Worm (Caenorhabditis elegans): ENCODE data around the gene dhhc-4.
A peak's percentile ranks its signal among the peaks of the same experiment; 100 is the strongest.

Gene dhhc-4

DNA sequence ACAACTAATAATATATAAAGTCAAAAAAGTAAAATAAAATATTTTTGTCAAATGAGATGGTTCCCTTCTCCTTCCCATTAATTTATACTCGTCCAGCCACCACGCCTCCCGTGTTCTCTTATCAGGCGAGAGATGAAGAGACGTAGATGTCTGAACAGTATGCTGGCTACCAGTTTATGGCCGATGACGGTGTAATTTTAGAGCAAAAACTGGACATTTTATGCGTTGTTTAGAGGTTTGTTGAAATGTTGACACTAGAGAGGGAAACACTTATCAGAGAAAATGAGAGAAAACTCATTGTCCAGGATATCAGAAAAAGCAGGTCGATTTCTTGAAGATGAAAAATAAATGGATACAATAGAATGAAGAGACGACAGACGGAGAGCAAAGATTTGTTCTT lies 10.5 kb downstream of the dhhc-4 start:
- TF ChIP-seq pha-4 (tag; optimal IDR thresholded peaks at IDR 0.05) (peak; percentile 28), nhr-237 (tag; optimal IDR thresholded peaks at IDR 0.05) (no peak), elt-2 (tag; optimal IDR thresholded peaks at IDR 0.05) (peak; percentile 70), ceh-9 (tag; optimal IDR thresholded peaks at IDR 0.05) (no peak), elt-3 (tag; optimal IDR thresholded peaks at IDR 0.05) (no peak), skn-1 (tag; optimal IDR thresholded peaks at IDR 0.05) (no peak)

DNA sequence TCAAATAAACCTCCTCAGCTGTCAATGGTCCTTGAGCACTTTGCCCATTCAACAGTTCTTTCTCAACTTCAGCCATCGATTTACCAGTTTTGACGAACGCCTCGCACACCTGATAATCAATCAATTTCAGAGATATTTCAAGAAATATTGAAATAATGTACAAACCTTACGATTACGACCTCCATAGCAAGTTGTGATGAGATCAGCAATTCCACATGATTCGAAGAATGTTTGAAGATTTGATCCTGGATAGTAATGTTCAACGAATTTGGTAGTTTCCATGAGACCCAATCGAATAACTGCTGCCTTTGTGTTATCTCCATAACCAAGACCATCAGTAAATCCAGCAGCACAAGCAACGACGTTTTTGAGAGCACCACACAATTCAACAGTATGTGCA lies 12.6 kb downstream of the dhhc-4 start:
- TF ChIP-seq nhr-28 (tag; optimal IDR thresholded peaks at IDR 0.05) (no peak), nfya-1 (tag; optimal IDR thresholded peaks at IDR 0.05; ENCODE audit: insufficient read depth) (no peak), nhr-11 (tag; optimal IDR thresholded peaks at IDR 0.05) (no peak), hmg-11 (tag; optimal IDR thresholded peaks at IDR 0.05) (no peak), pqm-1 (tag; optimal IDR thresholded peaks at IDR 0.05) (no peak), mdl-1 (tag; optimal IDR thresholded peaks at IDR 0.05) (no peak), fkh-10 (GFP tag; optimal IDR thresholded peaks at IDR 0.05) (no peak), nhr-43 (tag; optimal IDR thresholded peaks at IDR 0.05; ENCODE audit: poor library complexity, severe bottlenecking) (no peak), R02D3.7 (tag; optimal IDR thresholded peaks at IDR 0.05) (no peak), unc-62 (GFP tag; optimal IDR thresholded peaks at IDR 0.05) (no peak), nhr-77 (tag; optimal IDR thresholded peaks at IDR 0.05) (no peak), daf-12 (tag; optimal IDR thresholded peaks at IDR 0.05) (no peak), ZK546.5 (tag; optimal IDR thresholded peaks at IDR 0.05) (no peak), lin-39 (tag; optimal IDR thresholded peaks at IDR 0.05) (no peak), snpc-4 (tag; optimal IDR thresholded peaks at IDR 0.05) (no peak), jun-1 (tag; optimal IDR thresholded peaks at IDR 0.05) (no peak), sea-2 (GFP tag; optimal IDR thresholded peaks at IDR 0.05) (no peak), ceh-82 (tag; optimal IDR thresholded peaks at IDR 0.05) (no peak), ama-1 (optimal IDR thresholded peaks at IDR 0.05) (no peak)

DNA sequence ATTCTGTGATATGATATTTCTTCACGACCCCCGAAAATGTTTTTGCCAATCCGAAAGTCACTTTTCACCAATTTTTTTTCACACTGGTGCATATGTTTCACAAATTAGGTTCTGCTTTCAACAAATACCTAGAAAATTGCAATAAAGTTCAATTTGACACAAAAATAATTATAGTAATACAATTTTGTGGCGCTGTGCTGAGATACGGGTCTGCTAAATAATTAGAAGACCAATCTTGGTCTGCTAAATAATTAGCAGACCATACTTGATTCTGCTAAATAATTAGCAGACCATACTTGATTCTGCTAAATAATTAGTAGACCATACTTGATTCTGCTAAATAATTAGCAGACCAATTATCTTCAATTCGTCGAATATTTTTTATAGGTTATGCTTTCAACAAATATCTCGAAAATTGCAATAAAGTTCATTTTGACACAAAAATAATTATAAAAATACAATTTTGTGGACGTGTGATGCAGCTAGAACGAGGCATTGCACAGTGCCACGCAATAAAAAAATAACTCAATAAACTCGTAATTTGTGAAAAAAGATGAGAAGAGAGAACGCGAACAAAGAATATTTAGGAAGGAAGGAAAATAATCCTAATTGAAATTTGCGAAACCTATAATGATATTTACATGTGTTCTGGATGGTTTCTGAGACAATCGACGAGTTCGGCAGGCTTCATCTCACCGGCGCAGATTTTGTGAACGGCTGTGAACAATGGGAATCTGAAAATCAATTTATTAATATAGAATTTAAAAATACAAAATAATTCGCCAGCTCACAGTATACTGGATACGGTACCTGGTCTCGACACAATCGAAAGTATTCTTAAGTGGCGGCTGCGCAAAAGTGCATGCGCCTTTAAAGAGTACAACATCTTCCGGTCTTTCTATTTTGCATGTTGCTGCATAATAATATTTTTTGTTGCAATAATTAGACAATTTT lies 13.6 kb downstream of the dhhc-4 start:
- TF ChIP-seq nhr-237 (tag; optimal IDR thresholded peaks at IDR 0.05) (no peak), egl-5 (tag; optimal IDR thresholded peaks at IDR 0.05) (no peak), ama-1 (optimal IDR thresholded peaks at IDR 0.05) (peak; percentile 7), daf-12 (tag; optimal IDR thresholded peaks at IDR 0.05) (no peak), elt-2 (tag; optimal IDR thresholded peaks at IDR 0.05) (peak; percentile 15)

DNA sequence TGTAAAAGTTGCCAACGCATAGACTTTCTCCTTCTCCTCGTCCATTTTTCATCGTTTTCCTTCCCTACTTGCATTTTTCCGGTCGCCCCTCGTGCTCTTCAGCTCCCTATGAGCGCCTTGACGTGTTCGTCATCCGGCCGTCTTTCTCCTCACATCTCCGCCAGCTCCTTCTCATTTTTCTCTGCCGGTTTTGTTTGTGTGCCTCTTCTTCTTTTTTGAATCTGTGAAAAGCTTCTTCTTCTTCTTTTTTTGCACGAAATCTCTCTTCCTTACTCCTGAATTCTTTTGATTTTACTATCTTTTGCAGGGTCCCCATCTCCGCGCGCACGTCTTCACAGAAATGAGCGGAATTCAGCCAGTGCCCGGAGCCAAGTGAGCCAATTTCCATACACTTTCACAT lies 16.0 kb downstream of the dhhc-4 start, which contains the start of gene K11H3.3:
Gene K11H3.3 (plus strand): TSS at position 308 of the 400 bp plus-strand sequence.
- no peak for TF ChIP-seq mdl-1 (tag; optimal IDR thresholded peaks at IDR 0.05)
- TF ChIP-seq mml-1 (tag; optimal IDR thresholded peaks at IDR 0.05): no peak
- peak; percentile 49 for TF ChIP-seq lin-39 (tag; optimal IDR thresholded peaks at IDR 0.05)

DNA sequence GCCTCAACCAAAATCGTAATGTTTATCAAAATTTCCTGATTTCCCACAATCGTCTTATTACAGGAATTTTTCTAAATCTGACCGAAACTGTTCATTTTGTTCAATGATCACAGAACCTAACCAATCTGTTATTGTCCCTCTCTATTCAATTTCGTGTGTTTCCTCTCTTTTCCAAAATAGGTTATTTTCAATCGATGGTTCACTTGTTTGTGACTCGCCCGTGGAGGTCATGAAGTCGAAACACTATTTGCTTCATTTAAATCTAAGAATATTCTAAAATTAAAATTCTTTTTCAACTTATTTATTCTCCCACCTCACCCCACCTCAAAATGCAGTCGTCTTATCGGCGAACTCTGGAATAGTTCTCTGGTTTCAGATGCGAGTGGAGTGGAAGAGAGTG lies 16.7 kb downstream of the dhhc-4 start:
- TF ChIP-seq elt-2 (tag; optimal IDR thresholded peaks at IDR 0.05): peak; percentile 21
- no peak for TF ChIP-seq skn-1 (tag; optimal IDR thresholded peaks at IDR 0.05)
- no peak for TF ChIP-seq mdl-1 (tag; optimal IDR thresholded peaks at IDR 0.05)
- no peak for TF ChIP-seq ama-1 (optimal IDR thresholded peaks at IDR 0.05)
- TF ChIP-seq daf-12 (tag; optimal IDR thresholded peaks at IDR 0.05): no peak
- no peak for TF ChIP-seq fkh-2 (tag; optimal IDR thresholded peaks at IDR 0.05)
- peak; percentile 49 for TF ChIP-seq pqm-1 (tag; optimal IDR thresholded peaks at IDR 0.05)
- TF ChIP-seq R02D3.7 (tag; optimal IDR thresholded peaks at IDR 0.05): no peak
- TF ChIP-seq unc-39 (tag; optimal IDR thresholded peaks at IDR 0.05): no peak
- no peak for TF ChIP-seq ceh-9 (tag; optimal IDR thresholded peaks at IDR 0.05)
- no peak for TF ChIP-seq nhr-43 (tag; optimal IDR thresholded peaks at IDR 0.05; ENCODE audit: poor library complexity, severe bottlenecking)
- TF ChIP-seq egl-27 (tag; optimal IDR thresholded peaks at IDR 0.05): no peak

DNA sequence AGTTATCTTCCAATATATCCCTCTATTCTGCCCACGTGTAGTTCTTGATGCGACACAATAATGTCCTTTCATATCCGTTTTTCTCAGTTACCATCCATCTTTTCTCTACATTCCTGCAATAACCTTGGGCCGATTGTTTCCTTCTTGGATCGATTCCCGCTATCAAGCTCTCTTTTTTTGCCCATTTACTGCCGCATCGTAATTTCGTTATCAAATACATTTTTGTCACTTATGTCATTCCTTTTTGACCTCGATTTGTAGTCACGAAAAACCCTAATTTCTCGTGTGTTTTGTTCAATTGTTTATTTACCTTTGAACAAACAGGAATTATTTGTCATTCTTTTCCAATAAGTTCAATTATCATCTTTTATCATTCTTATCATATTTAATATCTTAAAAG lies 17.6 kb downstream of the dhhc-4 start:
- TF ChIP-seq elt-2 (tag; optimal IDR thresholded peaks at IDR 0.05): peak; percentile 77
- peak; percentile 67 for TF ChIP-seq skn-1 (tag; optimal IDR thresholded peaks at IDR 0.05)
- peak; percentile 75 for TF ChIP-seq pha-4 (tag; optimal IDR thresholded peaks at IDR 0.05)
- TF ChIP-seq nhr-76 (tag; optimal IDR thresholded peaks at IDR 0.05): no peak
- TF ChIP-seq elt-3 (tag; optimal IDR thresholded peaks at IDR 0.05): peak in 2 of 3 experiments; percentile 9 to 57
- no peak for TF ChIP-seq mdl-1 (tag; optimal IDR thresholded peaks at IDR 0.05)
- no peak for TF ChIP-seq elt-1 (tag; optimal IDR thresholded peaks at IDR 0.05)
- peak; percentile 59 for TF ChIP-seq ceh-28 (tag; optimal IDR thresholded peaks at IDR 0.05)
- TF ChIP-seq nhr-12 (tag; optimal IDR thresholded peaks at IDR 0.05): no peak
- no peak for TF ChIP-seq ceh-9 (tag; optimal IDR thresholded peaks at IDR 0.05)
- peak; percentile 82 for TF ChIP-seq pqm-1 (tag; optimal IDR thresholded peaks at IDR 0.05)

Measured in whole organism, L3 larva.